Fruit fly (Drosophila melanogaster): ENCODE data around the gene CG9967.

CG9967 gene

DNA sequence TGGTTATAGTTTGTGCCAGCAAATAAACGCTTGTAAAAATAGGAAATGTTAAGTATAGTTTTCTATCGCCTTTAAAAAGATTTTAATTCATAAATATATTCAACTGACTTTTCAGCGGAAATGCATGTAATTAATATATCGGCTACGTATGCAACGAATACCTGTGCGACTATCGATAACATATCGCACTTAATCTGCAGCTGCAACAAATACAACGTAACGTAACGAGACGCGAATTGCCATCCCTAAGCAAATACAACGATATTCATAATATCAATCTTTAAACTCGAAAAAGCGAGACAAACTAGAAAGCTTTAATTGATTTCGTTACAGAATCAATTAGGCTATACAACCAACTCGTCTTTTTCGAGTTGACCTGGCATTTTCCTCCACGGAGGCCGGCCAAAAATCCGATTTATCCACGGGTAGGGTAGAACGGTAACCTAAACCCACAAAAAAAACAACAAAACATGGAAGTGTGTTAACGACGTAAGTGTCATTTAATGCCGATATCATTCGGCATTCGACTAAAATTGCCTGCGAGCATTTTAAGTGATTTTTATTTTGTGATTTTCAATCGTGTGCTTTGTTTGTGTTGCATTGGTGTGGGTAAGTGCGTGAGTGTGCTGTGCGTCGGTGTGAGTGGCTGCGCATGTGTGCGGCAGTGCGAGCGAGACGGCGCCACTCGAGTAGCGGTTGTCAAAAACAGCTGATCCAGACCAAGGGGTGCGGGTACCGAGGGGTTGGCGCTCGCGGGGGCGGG is 18.7 kb upstream of the CG9967 start, which contains the start of gene Atxn7 (continued):
- peak; percentile 45 to 67 for TF ChIP-seq Hr51 (GFP tag; optimal IDR thresholded peaks at IDR 0.05)
- TF ChIP-seq CG17361 (GFP tag; IDR thresholded peaks at IDR 0.05), result peak; percentile 68; the same call in 2 of the 3 replicates
- peak; percentile 44 for TF ChIP-seq CG11723 (GFP tag; optimal IDR thresholded peaks at IDR 0.05)
- peak; percentile 73 for TF ChIP-seq CG4854 (GFP tag; optimal IDR thresholded peaks at IDR 0.05)
- TF ChIP-seq YL-1 (GFP tag; optimal IDR thresholded peaks at IDR 0.05), result peak; percentile 82
- peak; percentile 72 for TF ChIP-seq dmrt11E (tag; optimal IDR thresholded peaks at IDR 0.05)
- peak; percentile 55 for TF ChIP-seq CG12236 (GFP tag; optimal IDR thresholded peaks at IDR 0.05)
- TF ChIP-seq CG31365 (tag; optimal IDR thresholded peaks at IDR 0.05), result no peak
- TF ChIP-seq fd3F (GFP tag; optimal IDR thresholded peaks at IDR 0.05), result peak; percentile 39
- no peak for TF ChIP-seq CG2889 (GFP tag; IDR thresholded peaks at IDR 0.05)
- no peak for TF ChIP-seq CG7357 (GFP tag; IDR thresholded peaks at IDR 0.05)
- TF ChIP-seq CG1832 (GFP tag; optimal IDR thresholded peaks at IDR 0.05), result peak; percentile 90
- TF ChIP-seq pros (GFP tag; optimal IDR thresholded peaks at IDR 0.05), result no peak
- peak; percentile 24 to 89 for TF ChIP-seq Pdp1 (GFP tag; optimal IDR thresholded peaks at IDR 0.05)
- TF ChIP-seq PHDP (tag; optimal IDR thresholded peaks at IDR 0.05), result peak; percentile 79
- TF ChIP-seq tx (GFP tag; optimal IDR thresholded peaks at IDR 0.05), result peak; percentile 21
- peak; percentile 70 for TF ChIP-seq CG11504 (tag; optimal IDR thresholded peaks at IDR 0.05)
- no peak for TF ChIP-seq cas (GFP tag; IDR thresholded peaks at IDR 0.05)
- peak; percentile 42; the same call in 1 of the 2 replicates for TF ChIP-seq Awh (GFP tag; IDR thresholded peaks at IDR 0.05)
- TF ChIP-seq CG13123 (GFP tag; optimal IDR thresholded peaks at IDR 0.05), result no peak
- TF ChIP-seq Dbx (GFP tag; IDR thresholded peaks at IDR 0.05), result peak; percentile 56; the same call in 2 of the 3 replicates
- TF ChIP-seq CG11696 (GFP tag; IDR thresholded peaks at IDR 0.05), result no peak
- peak; percentile 32 for TF ChIP-seq CG34376 (GFP tag; optimal IDR thresholded peaks at IDR 0.05)
- peak; percentile 42 for TF ChIP-seq Nf-YC (tag; optimal IDR thresholded peaks at IDR 0.05)
- TF ChIP-seq CG18011 (GFP tag; optimal IDR thresholded peaks at IDR 0.05), result peak; percentile 67
- TF ChIP-seq CG17829 (tag; optimal IDR thresholded peaks at IDR 0.05), result peak; percentile 49
- peak; percentile 48 for TF ChIP-seq nau (GFP tag; optimal IDR thresholded peaks at IDR 0.05)
- no peak for TF ChIP-seq br (optimal IDR thresholded peaks at IDR 0.05)
- TF ChIP-seq hbn (GFP tag; IDR thresholded peaks at IDR 0.05; ENCODE audit: partially characterized antibody), result peak; percentile 96
- peak; percentile 82 for TF ChIP-seq CG14860 (GFP tag; IDR thresholded peaks at IDR 0.05; ENCODE audit: partially characterized antibody)
- TF ChIP-seq CG6272 (GFP tag; IDR thresholded peaks at IDR 0.05), result peak; percentile 37; the same call in 1 of the 2 replicates
- TF ChIP-seq Trl (optimal IDR thresholded peaks at IDR 0.05), result no peak
- TF ChIP-seq Trl (GFP tag; optimal IDR thresholded peaks at IDR 0.05), result peak; percentile 52
- no peak for TF ChIP-seq Tbp (GFP tag; optimal IDR thresholded peaks at IDR 0.05)
- no peak for TF ChIP-seq sisA (GFP tag; IDR thresholded peaks at IDR 0.05)
- TF ChIP-seq CG17359 (tag; optimal IDR thresholded peaks at IDR 0.05), result peak; percentile 61
- peak; percentile 47 for TF ChIP-seq Hey (tag; optimal IDR thresholded peaks at IDR 0.05)
- no peak for TF ChIP-seq CG10147 (GFP tag; optimal IDR thresholded peaks at IDR 0.05)
- peak; percentile 76 for TF ChIP-seq salm (tag; optimal IDR thresholded peaks at IDR 0.05)
- TF ChIP-seq CG13296 (GFP tag; optimal IDR thresholded peaks at IDR 0.05), result peak; percentile 79
- TF ChIP-seq CrebB (tag; optimal IDR thresholded peaks at IDR 0.05), result peak; percentile 74
- TF ChIP-seq psq (GFP tag; optimal IDR thresholded peaks at IDR 0.05), result peak; percentile 7
- TF ChIP-seq Spps (tag; optimal IDR thresholded peaks at IDR 0.05), result no peak
- peak; percentile 42 for TF ChIP-seq Nf-YB (GFP tag; optimal IDR thresholded peaks at IDR 0.05)
- TF ChIP-seq Ada2b (GFP tag; IDR thresholded peaks at IDR 0.05), result peak; percentile 42; the same call in 1 of the 2 replicates
- no peak for TF ChIP-seq Elba2 (GFP tag; optimal IDR thresholded peaks at IDR 0.05)
- peak; percentile 73 for TF ChIP-seq Mad (GFP tag; optimal IDR thresholded peaks at IDR 0.05)
- peak; percentile 99 for TF ChIP-seq Ets97D (GFP tag; optimal IDR thresholded peaks at IDR 0.05)
- TF ChIP-seq jumu (GFP tag; optimal IDR thresholded peaks at IDR 0.05), result no peak
